Worm (Caenorhabditis elegans) whole organism, late embryonic: ENCODE data around the gene C52E2.2.

Experiments
- elt-4 ChIP-seq: sonication (generic microtip); optimal IDR thresholded peaks from 2 replicates; lab custom pipeline; 2016; ENCODE audit warnings: missing genetic modification characterization, missing compliant biosample characterization
- unc-86 ChIP-seq: sonication (generic microtip); optimal IDR thresholded peaks from 2 replicates; lab custom pipeline; 2016; ENCODE audit warnings: missing genetic modification characterization, missing compliant biosample characterization
- zip-5 ChIP-seq: sonication (generic microtip); optimal IDR thresholded peaks from 2 replicates; lab custom pipeline; 2016; ENCODE audit warnings: missing genetic modification characterization, missing compliant biosample characterization

ce11 chrII:1875658-1876057 lies 23.1 kb downstream of the C52E2.2 start, which contains the start of gene math-13:
- TF ChIP-seq zip-5 (no peak), unc-86 (tag; lab: Kevin White, UChicago) (no peak), elt-4 (no peak)
